Worm (Caenorhabditis elegans) whole organism, late embryonic: ENCODE results near the gene R07E5.7.

Experiments
- C38D4.7 ChIP-seq: fragments of 200-800 bp; sonication (Bioruptor generic); optimal IDR thresholded peaks from 2 replicates; lab custom pipeline; 2018; ENCODE audit warnings: mild to moderate bottlenecking, missing genetic modification characterization, moderate library complexity, missing compliant biosample characterization
- F13H6.1 ChIP-seq: sonication (generic microtip); optimal IDR thresholded peaks from 2 replicates; lab custom pipeline; 2016; ENCODE audit warnings: missing genetic modification characterization, missing compliant biosample characterization
- K02D7.2 ChIP-seq: sonication (generic microtip); optimal IDR thresholded peaks from 2 replicates; lab custom pipeline; 2017; ENCODE audit warnings: mild to moderate bottlenecking, missing genetic modification characterization, missing compliant biosample characterization
- K09A11.1 ChIP-seq: sonication (generic microtip); optimal IDR thresholded peaks from 2 replicates; lab custom pipeline; 2017; ENCODE audit warnings: antibody characterized with exemption, mild to moderate bottlenecking, missing genetic modification characterization, missing compliant biosample characterization; ENCODE audit not compliant: insufficient read depth
- T23F11.4 ChIP-seq: fragments of 200-800 bp; sonication (Bioruptor generic); optimal IDR thresholded peaks from 2 replicates; lab custom pipeline; 2018; ENCODE audit warnings: mild to moderate bottlenecking, missing genetic modification characterization, missing compliant biosample characterization
- ama-1 ChIP-seq: fragments of 150-350 bp; optimal IDR thresholded peaks from 2 replicates; lab custom pipeline; 2014
- ceh-14 ChIP-seq: sonication (generic microtip); optimal IDR thresholded peaks from 2 replicates; lab custom pipeline; 2016; ENCODE audit warnings: missing genotype, missing genetic modification characterization, missing compliant biosample characterization
- ceh-18 ChIP-seq: sonication (generic microtip); optimal IDR thresholded peaks from 2 replicates; lab custom pipeline; 2016; ENCODE audit warnings: missing genetic modification characterization, missing compliant biosample characterization
- ceh-19 ChIP-seq: fragments of 200-800 bp; sonication (Bioruptor generic); optimal IDR thresholded peaks from 2 replicates; lab custom pipeline; 2018; ENCODE audit warnings: mild to moderate bottlenecking, missing genetic modification characterization, missing compliant biosample characterization
- ceh-2 ChIP-seq: sonication (generic microtip); optimal IDR thresholded peaks from 2 replicates; lab custom pipeline; 2016; ENCODE audit warnings: missing genotype, missing genetic modification characterization, missing compliant biosample characterization
- ceh-30 ChIP-seq: fragments of 150-350 bp; optimal IDR thresholded peaks from 2 replicates; lab custom pipeline; 2014; ENCODE audit warnings: missing biosample characterization, missing genetic modification characterization
- ceh-31 ChIP-seq: sonication (generic microtip); optimal IDR thresholded peaks from 2 replicates; lab custom pipeline; 2016; ENCODE audit warnings: missing genetic modification characterization, missing compliant biosample characterization
- ceh-34 ChIP-seq: sonication (generic microtip); optimal IDR thresholded peaks from 2 replicates; lab custom pipeline; 2016; ENCODE audit warnings: mild to moderate bottlenecking, missing genetic modification characterization, missing compliant biosample characterization
- ceh-45 ChIP-seq: fragments of 200-800 bp; sonication (Bioruptor generic); IDR thresholded peaks from 2 replicates; pipeline ENCODE4 v1.3.6; 2022; ENCODE audit warnings: missing genetic modification reagents, missing genetic modification characterization, missing compliant biosample characterization
- ceh-48 ChIP-seq: sonication (generic microtip); optimal IDR thresholded peaks from 2 replicates; lab custom pipeline; 2016; ENCODE audit warnings: missing genetic modification characterization, inconsistent platforms, missing compliant biosample characterization
- ceh-6 ChIP-seq: fragments of 200-800 bp; sonication (Bioruptor generic); optimal IDR thresholded peaks from 2 replicates; lab custom pipeline; 2018; ENCODE audit warnings: mild to moderate bottlenecking, missing genetic modification characterization, missing compliant biosample characterization
- elt-2 ChIP-seq: sonication (generic microtip); optimal IDR thresholded peaks from 2 replicates; lab custom pipeline; 2016; ENCODE audit warnings: missing genetic modification reagents, missing genetic modification characterization, missing compliant biosample characterization
- eyg-1 ChIP-seq: sonication (generic microtip); optimal IDR thresholded peaks from 2 replicates; lab custom pipeline; 2016; ENCODE audit warnings: missing genotype, missing genetic modification characterization, missing compliant biosample characterization
- fkh-10 ChIP-seq: fragments of 150-350 bp; optimal IDR thresholded peaks from 2 replicates; lab custom pipeline; 2014; ENCODE audit warnings: missing biosample characterization, missing genetic modification reagents, missing genetic modification characterization
- gmeb-2 ChIP-seq: sonication (generic microtip); optimal IDR thresholded peaks from 2 replicates; lab custom pipeline; 2016; ENCODE audit warnings: missing genetic modification characterization, inconsistent platforms, missing compliant biosample characterization
- hlh-13 ChIP-seq: fragments of 200-800 bp; sonication (Bioruptor generic); optimal IDR thresholded peaks from 2 replicates; lab custom pipeline; 2018; ENCODE audit warnings: mild to moderate bottlenecking, missing genetic modification characterization, missing compliant biosample characterization
- hlh-15 ChIP-seq: sonication (generic microtip); optimal IDR thresholded peaks from 2 replicates; lab custom pipeline; 2016; ENCODE audit warnings: missing genetic modification characterization, missing compliant biosample characterization
- hlh-6 ChIP-seq: sonication (generic microtip); optimal IDR thresholded peaks from 2 replicates; lab custom pipeline; 2016; ENCODE audit warnings: missing genotype, missing genetic modification characterization, missing compliant biosample characterization
- mec-3 ChIP-seq: sonication (generic microtip); optimal IDR thresholded peaks from 2 replicates; lab custom pipeline; 2016; ENCODE audit warnings: borderline replicate concordance, missing genetic modification characterization, missing compliant biosample characterization
- nfya-1 ChIP-seq: sonication (generic microtip); optimal IDR thresholded peaks from 2 replicates; lab custom pipeline; 2017; ENCODE audit warnings: missing genetic modification characterization, mild to moderate bottlenecking, missing compliant biosample characterization, antibody characterized with exemption, moderate library complexity
- npax-4 ChIP-seq: sonication (generic microtip); optimal IDR thresholded peaks from 2 replicates; lab custom pipeline; 2016; ENCODE audit warnings: missing genetic modification characterization, missing compliant biosample characterization
- pat-9 ChIP-seq: fragments of 200-800 bp; sonication (Bioruptor generic); optimal IDR thresholded peaks from 2 replicates; lab custom pipeline; 2018; ENCODE audit warnings: mild to moderate bottlenecking, missing genetic modification characterization, moderate library complexity, missing compliant biosample characterization
- pha-2 ChIP-seq: sonication (generic microtip); optimal IDR thresholded peaks from 2 replicates; lab custom pipeline; 2017; ENCODE audit warnings: mild to moderate bottlenecking, missing genetic modification characterization, missing compliant biosample characterization
- pha-4 ChIP-seq: fragments of 150-350 bp; optimal IDR thresholded peaks from 2 replicates; lab custom pipeline; 2018; ENCODE audit warnings: missing biosample characterization, missing genetic modification reagents, missing genetic modification characterization
- pqm-1 ChIP-seq: sonication (generic microtip); optimal IDR thresholded peaks from 2 replicates; lab custom pipeline; 2016; ENCODE audit warnings: missing genetic modification characterization, missing compliant biosample characterization
- pros-1 ChIP-seq: fragments of 150-350 bp; optimal IDR thresholded peaks from 2 replicates; lab custom pipeline; 2014; ENCODE audit warnings: missing biosample characterization, missing genetic modification reagents, missing genetic modification characterization
- rnt-1 ChIP-seq: sonication (generic microtip); optimal IDR thresholded peaks from 2 replicates; lab custom pipeline; 2016; ENCODE audit warnings: missing genetic modification characterization, missing compliant biosample characterization
- sdc-2 ChIP-seq: sonication (generic microtip); optimal IDR thresholded peaks from 2 replicates; lab custom pipeline; 2016; ENCODE audit warnings: missing genotype, missing genetic modification characterization, missing compliant biosample characterization
- sox-4 ChIP-seq: sonication (generic microtip); optimal IDR thresholded peaks from 2 replicates; lab custom pipeline; 2017; ENCODE audit warnings: mild to moderate bottlenecking, missing genetic modification characterization, inconsistent platforms, missing compliant biosample characterization
- syd-9 ChIP-seq: sonication (generic microtip); optimal IDR thresholded peaks from 2 replicates; lab custom pipeline; 2016; ENCODE audit warnings: mild to moderate bottlenecking, missing genetic modification characterization, moderate library complexity, missing compliant biosample characterization
- tbx-2 ChIP-seq: sonication (generic microtip); optimal IDR thresholded peaks from 2 replicates; lab custom pipeline; 2016; ENCODE audit warnings: missing genetic modification characterization, missing compliant biosample characterization
- unc-42 ChIP-seq: sonication (generic microtip); optimal IDR thresholded peaks from 2 replicates; lab custom pipeline; 2016; ENCODE audit warnings: missing genotype, missing genetic modification characterization, missing compliant biosample characterization
- zip-5 ChIP-seq: sonication (generic microtip); optimal IDR thresholded peaks from 2 replicates; lab custom pipeline; 2016; ENCODE audit warnings: missing genetic modification characterization, missing compliant biosample characterization
- ztf-16 ChIP-seq: sonication (generic microtip); optimal IDR thresholded peaks from 2 replicates; lab custom pipeline; 2017; ENCODE audit warnings: missing genetic modification characterization, missing compliant biosample characterization

Gene R07E5.7

ce11 chrIII:4397115-4397514, 21.9 kb downstream of the R07E5.7 start, which contains the start of gene R07E5.5:
Gene R07E5.5, plus strand, starts transcription at chrIII:4397415.
- TF ChIP-seq sdc-2 (tag; lab: Kevin White, UChicago) (no peak), ceh-31 (tag; lab: Kevin White, UChicago) (no peak), pha-4 (tag; lab: Kevin White, UChicago) (no peak), T23F11.4 (GFP tag; lab: Kevin White, UChicago) (no peak), ama-1 (lab: Kevin White, UChicago) (no peak), fkh-10 (no peak), pat-9 (no peak), syd-9 (no peak), ceh-18 (no peak), gmeb-2 (tag; lab: Kevin White, UChicago) (no peak), ceh-48 (tag; lab: Kevin White, UChicago) (no peak), F13H6.1 (tag; lab: Kevin White, UChicago) (no peak)

DNA sequence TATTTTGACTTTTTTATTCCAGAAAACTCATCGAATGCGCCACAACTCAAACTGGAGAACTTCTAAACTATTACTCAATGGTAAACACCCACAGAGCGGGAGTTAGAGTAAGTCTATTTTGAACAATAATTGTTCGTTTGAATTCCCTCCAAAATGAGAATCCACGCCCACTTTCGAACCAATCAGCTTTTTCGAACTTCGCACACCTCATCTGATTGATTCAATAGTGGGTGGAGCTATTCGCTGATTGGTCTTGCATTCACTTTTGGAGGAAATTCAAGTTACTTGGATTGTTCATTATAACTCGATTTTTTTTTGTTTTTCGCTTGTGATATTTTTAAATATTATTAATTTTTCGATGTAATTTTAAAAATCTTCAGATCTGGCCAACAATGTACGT, 23.1 kb downstream of the R07E5.7 start:
- TF ChIP-seq K02D7.2, result no peak
- peak; percentile 72 for TF ChIP-seq nfya-1 (tag; lab: Kevin White, UChicago)

DNA sequence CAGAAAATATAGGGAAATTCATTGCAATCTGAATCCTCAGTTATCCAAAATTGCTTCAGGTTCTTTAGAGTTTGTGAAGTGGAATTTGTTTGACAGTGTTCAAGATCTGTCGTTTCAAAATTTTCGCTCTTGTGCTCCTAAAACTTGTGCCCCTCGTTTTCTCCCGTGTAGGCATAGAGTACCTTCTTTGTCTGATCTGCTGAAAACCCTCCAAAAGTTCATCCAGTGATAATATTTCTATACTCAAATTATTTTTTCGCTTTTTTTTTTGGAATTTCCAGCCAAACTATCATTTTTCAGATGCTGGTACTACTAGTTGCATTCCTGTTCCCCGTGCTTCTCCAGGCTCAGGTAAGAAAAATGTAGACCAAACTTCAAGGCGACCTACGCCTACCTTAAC, 24.5 kb downstream of the R07E5.7 start, which contains the start of gene R07E5.4:
R07E5.4 (plus strand) TSS at position 301 of the 400 bp plus-strand sequence.
- no peak for TF ChIP-seq ceh-2 (tag; lab: Kevin White, UChicago)
- TF ChIP-seq pqm-1 (tag; lab: Kevin White, UChicago), result no peak
- no peak for TF ChIP-seq npax-4 (tag; lab: Kevin White, UChicago)
- TF ChIP-seq elt-2, result no peak
- TF ChIP-seq pha-2 (tag; lab: Kevin White, UChicago), result no peak
- TF ChIP-seq rnt-1, result no peak
- no peak for TF ChIP-seq ceh-14
- TF ChIP-seq unc-42 (tag; lab: Kevin White, UChicago), result no peak
- TF ChIP-seq K09A11.1 (tag; lab: Kevin White, UChicago), result no peak
- no peak for TF ChIP-seq nfya-1 (tag; lab: Kevin White, UChicago)
- TF ChIP-seq sox-4, result no peak

DNA sequence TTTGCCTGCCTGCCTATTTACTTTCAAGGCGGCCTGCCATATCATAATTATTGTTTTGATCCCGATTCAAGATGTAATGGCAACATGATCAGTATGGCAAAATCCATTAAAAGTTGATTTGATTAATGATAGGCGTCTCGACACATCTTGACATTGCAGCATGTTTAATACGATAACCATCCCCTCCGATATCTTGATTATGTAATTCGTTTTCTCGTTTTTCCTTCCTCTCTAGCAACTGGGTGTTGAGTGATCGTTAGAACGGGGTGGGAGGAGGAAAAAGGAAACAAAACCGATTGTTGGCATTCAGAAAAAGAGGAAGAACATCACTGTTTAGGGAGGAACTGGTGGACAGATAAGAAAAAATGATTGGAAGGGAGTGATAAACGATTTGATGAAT, 27.0 kb downstream of the R07E5.7 start:
- TF ChIP-seq ceh-34 (tag; lab: Kevin White, UChicago) (no peak), ceh-48 (tag; lab: Kevin White, UChicago) (no peak), hlh-15 (tag; lab: Kevin White, UChicago) (no peak), K09A11.1 (tag; lab: Kevin White, UChicago) (no peak), ceh-6 (no peak), ceh-45 (GFP tag; lab: Robert Waterston, UW) (no peak), C38D4.7 (no peak), ceh-19 (GFP tag; lab: Kevin White, UChicago) (no peak), ceh-30 (tag; lab: Kevin White, UChicago) (no peak), rnt-1 (no peak), sox-4 (no peak), pros-1 (tag; lab: Kevin White, UChicago) (no peak)

DNA sequence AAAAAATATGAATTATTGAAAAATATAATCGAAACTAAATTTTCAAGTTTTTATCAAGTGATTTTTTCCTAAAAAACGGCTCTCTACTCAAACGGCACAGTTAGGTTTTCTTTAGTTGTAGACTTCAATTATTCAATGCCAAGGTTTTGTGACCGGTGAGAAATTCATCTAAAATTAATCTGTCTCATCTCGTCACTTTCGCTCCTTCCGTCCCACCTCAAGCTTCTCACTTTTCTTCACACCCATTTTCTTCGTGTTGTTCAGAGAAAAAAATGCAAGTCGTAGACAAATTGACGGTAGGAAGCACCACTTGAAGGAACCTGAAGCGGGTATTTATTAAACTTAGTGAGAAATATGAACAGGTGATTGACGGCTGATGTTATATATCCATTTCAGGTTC, 27.6 kb downstream of the R07E5.7 start:
- no peak for TF ChIP-seq npax-4 (tag; lab: Kevin White, UChicago)
- TF ChIP-seq zip-5 (tag; lab: Kevin White, UChicago), result no peak
- TF ChIP-seq unc-42 (tag; lab: Kevin White, UChicago), result no peak
- no peak for TF ChIP-seq hlh-6 (tag; lab: Kevin White, UChicago)
- TF ChIP-seq ceh-6, result no peak
- TF ChIP-seq ztf-16 (tag; lab: Kevin White, UChicago), result no peak
- no peak for TF ChIP-seq sox-4
- no peak for TF ChIP-seq eyg-1 (tag; lab: Kevin White, UChicago)
- TF ChIP-seq ceh-34 (tag; lab: Kevin White, UChicago), result no peak
- TF ChIP-seq pat-9, result no peak
- no peak for TF ChIP-seq K02D7.2
- no peak for TF ChIP-seq mec-3 (tag; lab: Kevin White, UChicago)
- TF ChIP-seq hlh-13, result no peak
- TF ChIP-seq K09A11.1 (tag; lab: Kevin White, UChicago), result no peak
- no peak for TF ChIP-seq tbx-2 (tag; lab: Kevin White, UChicago)
- no peak for TF ChIP-seq rnt-1
